Worm (Caenorhabditis elegans): ENCODE results near the gene T17H7.7.

Gene T17H7.7

DNA sequence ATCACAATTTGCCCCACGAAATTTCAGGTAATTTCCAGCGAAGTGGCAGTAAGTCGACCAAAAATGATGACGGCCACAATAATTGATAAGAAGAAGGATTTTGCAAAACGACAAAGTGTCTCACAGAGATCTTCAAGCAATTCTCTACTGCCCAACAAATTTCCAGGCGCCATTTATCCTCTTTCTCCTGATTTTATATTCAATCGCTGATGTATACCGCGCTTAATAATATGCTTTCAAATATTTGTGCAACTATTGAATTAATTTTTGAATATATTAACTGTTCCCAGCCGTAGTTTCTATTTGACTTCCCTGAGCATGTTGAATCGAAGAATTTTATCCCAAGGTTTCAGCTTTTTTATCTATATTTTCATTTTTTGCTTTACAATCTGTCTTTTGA lies 13.1 kb upstream of the T17H7.7 start, which contains the start of gene tpst-2 (continued):
- no peak for TF ChIP-seq ces-1 (GFP tag; optimal IDR thresholded peaks at IDR 0.05)

DNA sequence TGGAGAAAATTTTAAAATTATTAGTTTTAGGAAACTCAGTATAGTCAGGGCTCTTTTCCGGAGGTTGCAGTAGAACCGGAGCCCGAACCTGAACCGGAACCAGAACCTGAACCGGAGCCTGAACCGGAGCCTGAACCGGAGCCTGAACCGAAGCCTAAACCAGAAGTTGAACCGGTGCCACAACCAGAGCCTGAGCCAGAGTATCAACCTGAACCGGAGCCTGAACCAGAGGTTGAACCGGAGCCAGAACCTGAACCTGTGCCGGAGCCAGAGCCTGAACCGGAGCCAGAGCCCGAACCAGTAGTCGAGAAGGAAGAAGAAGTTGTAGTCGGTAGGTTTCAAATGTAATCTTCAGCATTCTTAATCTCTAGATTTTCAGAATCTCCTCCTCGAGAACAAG lies 10.6 kb upstream of the T17H7.7 start:
- TF ChIP-seq zfp-2 (tag; optimal IDR thresholded peaks at IDR 0.05) (no peak), set-16 (GFP tag; IDR thresholded peaks at IDR 0.05) (peak; percentile 90), aha-1 (tag) (peak; percentile 28)

DNA sequence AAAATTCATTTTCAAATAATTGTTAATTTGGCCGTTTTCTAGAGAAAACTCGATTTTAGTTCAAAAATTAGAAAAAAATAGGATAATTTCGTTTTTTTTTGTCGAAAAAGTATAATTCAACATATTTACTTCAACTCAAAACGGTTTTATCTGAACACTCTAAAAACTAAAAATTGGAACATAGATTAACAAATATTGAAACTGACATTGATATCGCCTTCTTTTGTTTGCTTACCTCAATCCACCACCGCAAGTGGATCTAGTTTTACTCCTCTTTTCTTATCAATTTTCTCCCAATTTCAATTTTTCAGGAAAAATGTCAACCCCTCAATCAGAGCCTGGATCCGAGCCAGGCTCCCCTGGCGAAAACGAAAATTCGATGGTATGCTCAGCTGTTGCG lies 7.0 kb upstream of the T17H7.7 start, which contains the start of gene ptl-1:
Gene ptl-1 (plus strand): TSS at position 301 of the 400 bp plus-strand sequence.
- TF ChIP-seq unc-62 (GFP tag; optimal IDR thresholded peaks at IDR 0.05 in 1 of 2) (peak in 1 of 2 experiments; percentile 71), unc-62 (tag; optimal IDR thresholded peaks at IDR 0.05) (no peak), lsy-2 (tag; optimal IDR thresholded peaks at IDR 0.05) (no peak)

DNA sequence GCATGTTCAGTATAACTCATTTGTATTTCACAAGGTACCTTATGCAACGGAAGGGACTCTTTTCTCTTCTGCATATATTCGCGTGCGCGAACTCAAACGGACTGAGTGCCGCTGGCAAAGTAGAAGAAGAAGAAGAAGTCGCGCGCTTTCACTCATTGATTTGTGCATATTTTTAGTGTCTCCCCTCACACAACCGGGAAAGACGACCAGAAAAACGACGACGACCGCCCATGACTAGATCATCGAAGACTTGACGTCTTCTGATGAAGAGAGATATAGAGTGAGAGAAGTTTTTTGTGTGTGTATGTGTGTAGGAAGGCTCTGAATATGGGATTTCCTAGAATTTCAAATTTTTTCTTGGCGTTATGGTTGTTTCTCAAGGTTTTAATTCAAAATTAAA lies 6.5 kb upstream of the T17H7.7 start:
- TF ChIP-seq hlh-30 (tag; optimal IDR thresholded peaks at IDR 0.05; ENCODE audit: insufficient read depth) (peak; percentile 13), aha-1 (tag) (peak; percentile 53), php-3 (GFP tag; IDR thresholded peaks at IDR 0.05) (no peak), T20F7.1 (GFP tag; optimal IDR thresholded peaks at IDR 0.05) (no peak), duxl-1 (tag; optimal IDR thresholded peaks at IDR 0.05; ENCODE audit: poor library complexity) (no peak), mep-1 (tag; optimal IDR thresholded peaks at IDR 0.05) (peak; percentile 31), fkh-10 (GFP tag; optimal IDR thresholded peaks at IDR 0.05) (peak; percentile 86), daf-19 (GFP tag; conservative IDR thresholded peaks at IDR 0.05) (0 out of 2 replicates have a peak, but pooled peaks have one; percentile 16), egl-43 (GFP tag; IDR thresholded peaks at IDR 0.05) (0 out of 2 replicates have a peak, but pooled peaks have one; percentile 25), ctbp-1 (GFP tag; IDR thresholded peaks at IDR 0.05) (0 out of 2 replicates have a peak, but pooled peaks have one; percentile 32), rbr-2 (tag; optimal IDR thresholded peaks at IDR 0.05) (peak; percentile 57), zfp-3 (GFP tag; conservative IDR thresholded peaks at IDR 0.05) (no peak), hmg-1.1 (GFP tag; IDR thresholded peaks at IDR 0.05) (peak; percentile 50; the same call in 1 of the 2 replicates), F49E8.2 (tag; optimal IDR thresholded peaks at IDR 0.05; ENCODE audit: borderline replicate concordance) (no peak), set-16 (GFP tag; IDR thresholded peaks at IDR 0.05) (no peak), mxl-2 (GFP tag; conservative IDR thresholded peaks at IDR 0.05) (no peak), nhr-76 (tag; optimal IDR thresholded peaks at IDR 0.05) (no peak), saeg-2 (GFP tag; IDR thresholded peaks at IDR 0.05) (no peak), F37D6.2 (tag; optimal IDR thresholded peaks at IDR 0.05) (no peak), lsy-2 (tag; optimal IDR thresholded peaks at IDR 0.05) (peak in 1 of 2 experiments; percentile 52), Y105C5A.15 (GFP tag; IDR thresholded peaks at IDR 0.05) (no peak)

DNA sequence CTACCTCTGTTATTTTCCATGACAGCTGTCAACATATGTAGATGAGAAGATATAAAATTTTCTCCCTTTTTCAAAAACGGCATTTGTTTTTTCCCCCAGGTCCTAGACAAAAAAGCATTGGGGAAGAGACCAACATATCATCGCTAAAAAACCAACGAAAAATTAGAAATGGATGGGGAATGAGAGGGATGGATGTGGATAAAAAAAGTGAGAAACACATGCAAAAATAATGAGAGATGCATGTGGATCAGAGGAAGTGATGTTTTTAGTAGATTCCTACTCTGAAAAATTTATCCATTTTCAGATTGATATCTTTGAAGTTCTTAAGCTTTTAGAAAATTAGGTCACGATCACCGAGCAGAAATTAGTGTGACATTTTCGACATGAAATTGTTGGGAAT lies 4.6 kb upstream of the T17H7.7 start:
- no peak for TF ChIP-seq R02D3.7 (tag; optimal IDR thresholded peaks at IDR 0.05)
- TF ChIP-seq F10B5.3 (tag; optimal IDR thresholded peaks at IDR 0.05), result no peak
- TF ChIP-seq zip-2 (tag; optimal IDR thresholded peaks at IDR 0.05), result no peak
- no peak for TF ChIP-seq lin-1 (GFP tag; IDR thresholded peaks at IDR 0.05)
- no peak for TF ChIP-seq tra-1 (GFP tag; IDR thresholded peaks at IDR 0.05)
- TF ChIP-seq mdt-29 (GFP tag; IDR thresholded peaks at IDR 0.05), result no peak
- no peak for TF ChIP-seq lin-39 (tag; optimal IDR thresholded peaks at IDR 0.05)
- no peak for TF ChIP-seq egl-27 (tag; optimal IDR thresholded peaks at IDR 0.05)
- TF ChIP-seq ceh-28 (tag; optimal IDR thresholded peaks at IDR 0.05), result no peak

Measured in whole organism, L4 larva.